Fruit fly (Drosophila melanogaster): ENCODE measurements around the gene okr.

DNA sequence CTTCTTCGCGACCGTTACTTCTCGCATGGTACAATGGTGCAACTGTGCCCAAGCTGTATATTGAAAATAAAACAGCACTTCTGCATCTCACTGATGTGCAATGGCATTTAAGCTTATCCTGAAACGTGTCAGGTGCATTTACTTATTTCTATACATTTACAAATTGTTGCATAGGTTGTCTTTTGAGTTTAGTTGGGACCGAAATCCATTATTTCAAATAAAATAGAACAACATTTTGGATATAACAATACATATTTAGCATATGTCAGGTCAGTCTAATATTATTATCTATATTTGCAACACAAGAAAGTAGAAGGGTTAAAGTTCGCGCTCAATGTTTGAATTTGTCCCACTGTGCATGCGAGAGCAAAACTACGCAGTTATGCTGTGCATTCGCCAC, 36.2 kb downstream of the okr start:
- TF ChIP-seq MESR4 (GFP tag; optimal IDR thresholded peaks at IDR 0.05), result no peak
- no peak for TF ChIP-seq Sry-β (GFP tag; optimal IDR thresholded peaks at IDR 0.05)
- no peak for TF ChIP-seq yki (optimal IDR thresholded peaks at IDR 0.05)
- TF ChIP-seq gcm (GFP tag; optimal IDR thresholded peaks at IDR 0.05), result no peak
- TF ChIP-seq CG2199 (GFP tag; IDR thresholded peaks at IDR 0.05), result no peak
- no peak for TF ChIP-seq Lhr (GFP tag; optimal IDR thresholded peaks at IDR 0.05)
- no peak for TF ChIP-seq unc-4 (GFP tag; IDR thresholded peaks at IDR 0.05; ENCODE audit: partially characterized antibody)
- TF ChIP-seq bbx (GFP tag; IDR thresholded peaks at IDR 0.05; ENCODE audit: partially characterized antibody), result no peak
- no peak for TF ChIP-seq Xrp1 (GFP tag; IDR thresholded peaks at IDR 0.05)
- TF ChIP-seq Hr39 (optimal IDR thresholded peaks at IDR 0.05), result no peak
- no peak for TF ChIP-seq E2f1 (GFP tag; IDR thresholded peaks at IDR 0.05)
- TF ChIP-seq Dll (GFP tag; IDR thresholded peaks at IDR 0.05; ENCODE audit: partially characterized antibody), result no peak
- TF ChIP-seq D19A (tag; optimal IDR thresholded peaks at IDR 0.05), result no peak
- TF ChIP-seq tgo (GFP tag; IDR thresholded peaks at IDR 0.05), result no peak
